Fruit fly (Drosophila melanogaster): ENCODE data around the gene CG33159.

The CG33159 gene

dm6 chr3L:3222643-3223389, 18.6 kb upstream of the CG33159 start, which contains the start of the genes RpL28 and eIF1 (continued):
- TF ChIP-seq da (GFP tag; optimal IDR thresholded peaks at IDR 0.05) (peak; percentile 89), CG8290 (GFP tag; optimal IDR thresholded peaks at IDR 0.05) (peak; percentile 93), CG8290 (tag; optimal IDR thresholded peaks at IDR 0.05) (peak; percentile 89 to 97), Ada2b (GFP tag; IDR thresholded peaks at IDR 0.05) (peak; percentile 59)

- TF ChIP-seq lmd (GFP tag; IDR thresholded peaks at IDR 0.05) (no peak), Fer2 (tag; optimal IDR thresholded peaks at IDR 0.05) (no peak), CG34376 (GFP tag; optimal IDR thresholded peaks at IDR 0.05) (peak; percentile 37), ap (GFP tag; IDR thresholded peaks at IDR 0.05) (no peak), az2 (GFP tag; optimal IDR thresholded peaks at IDR 0.05) (no peak), pzg (GFP tag; optimal IDR thresholded peaks at IDR 0.05) (peak; percentile 84), Lhr (GFP tag; optimal IDR thresholded peaks at IDR 0.05) (peak; percentile 52), CG13775 (GFP tag; optimal IDR thresholded peaks at IDR 0.05) (peak; percentile 22), Poxn (GFP tag; IDR thresholded peaks at IDR 0.05) (no peak), CG3847 (GFP tag; IDR thresholded peaks at IDR 0.05) (peak; percentile 31; the same call in 1 of the 2 replicates), Sry-δ (GFP tag; optimal IDR thresholded peaks at IDR 0.05) (peak; percentile 45), CG4617 (GFP tag; optimal IDR thresholded peaks at IDR 0.05; ENCODE audit: borderline replicate concordance) (peak; percentile 60), CHES-1-like (GFP tag; optimal IDR thresholded peaks at IDR 0.05) (peak; percentile 66), Hsf (GFP tag; optimal IDR thresholded peaks at IDR 0.05) (peak; percentile 28), CG8478 (optimal IDR thresholded peaks at IDR 0.05) (no peak), lola (GFP tag; optimal IDR thresholded peaks at IDR 0.05) (no peak), Optix (GFP tag; IDR thresholded peaks at IDR 0.05) (no peak), CG9876 (GFP tag; optimal IDR thresholded peaks at IDR 0.05) (no peak), CG12744 (GFP tag; optimal IDR thresholded peaks at IDR 0.05) (no peak), CG2116 (GFP tag; optimal IDR thresholded peaks at IDR 0.05) (peak; percentile 97), CG34422 (GFP tag; IDR thresholded peaks at IDR 0.05) (peak; percentile 7; the same call in 1 of the 3 replicates), CG15514 (GFP tag; optimal IDR thresholded peaks at IDR 0.05) (peak; percentile 72), row (GFP tag; IDR thresholded peaks at IDR 0.05) (peak; percentile 44), Dip3 (GFP tag; optimal IDR thresholded peaks at IDR 0.05) (peak; percentile 12), nmo (GFP tag; optimal IDR thresholded peaks at IDR 0.05) (peak; percentile 58), CG12659 (GFP tag; optimal IDR thresholded peaks at IDR 0.05) (peak; percentile 70), her (GFP tag; optimal IDR thresholded peaks at IDR 0.05) (no peak), ftz-f1 (GFP tag; optimal IDR thresholded peaks at IDR 0.05) (peak; percentile 27), phol (tag; optimal IDR thresholded peaks at IDR 0.05) (peak; percentile 55), CG7928 (GFP tag; optimal IDR thresholded peaks at IDR 0.05) (peak; percentile 86), CG3281 (GFP tag; optimal IDR thresholded peaks at IDR 0.05) (no peak), NC2β (GFP tag; optimal IDR thresholded peaks at IDR 0.05) (peak; percentile 11), Myb (GFP tag; optimal IDR thresholded peaks at IDR 0.05) (peak; percentile 73), bigmax (GFP tag; optimal IDR thresholded peaks at IDR 0.05) (peak; percentile 10), CG7786 (GFP tag; optimal IDR thresholded peaks at IDR 0.05) (no peak), CG6254 (GFP tag; optimal IDR thresholded peaks at IDR 0.05) (no peak), CG6791 (GFP tag; IDR thresholded peaks at IDR 0.05; ENCODE audit: partially characterized antibody) (no peak), Max (GFP tag; optimal IDR thresholded peaks at IDR 0.05) (peak; percentile 33), zf30C (GFP tag; optimal IDR thresholded peaks at IDR 0.05) (no peak), CG10267 (tag; optimal IDR thresholded peaks at IDR 0.05) (no peak), CG13287 (GFP tag; IDR thresholded peaks at IDR 0.05; ENCODE audit: partially characterized antibody) (peak; percentile 29; the same call in 1 of the 2 replicates), dm (GFP tag; optimal IDR thresholded peaks at IDR 0.05) (peak; percentile 38), knrl (GFP tag; IDR thresholded peaks at IDR 0.05; ENCODE audit: partially characterized antibody) (peak; percentile 37; the same call in 1 of the 3 replicates), CG2120 (GFP tag; optimal IDR thresholded peaks at IDR 0.05) (peak; percentile 43)
These were observed 14.6 kb upstream of the CG33159 start, which contains the start of the genes hob and nSMase for dm6 chr3L:3218859-3219258. TSS of gene hob (minus strand) at chr3L:3218920. TSS of gene nSMase (plus strand) at chr3L:3219156.
